Fruit fly (Drosophila melanogaster): Measurements from ENCODE around the gene CG9733.

DNA sequence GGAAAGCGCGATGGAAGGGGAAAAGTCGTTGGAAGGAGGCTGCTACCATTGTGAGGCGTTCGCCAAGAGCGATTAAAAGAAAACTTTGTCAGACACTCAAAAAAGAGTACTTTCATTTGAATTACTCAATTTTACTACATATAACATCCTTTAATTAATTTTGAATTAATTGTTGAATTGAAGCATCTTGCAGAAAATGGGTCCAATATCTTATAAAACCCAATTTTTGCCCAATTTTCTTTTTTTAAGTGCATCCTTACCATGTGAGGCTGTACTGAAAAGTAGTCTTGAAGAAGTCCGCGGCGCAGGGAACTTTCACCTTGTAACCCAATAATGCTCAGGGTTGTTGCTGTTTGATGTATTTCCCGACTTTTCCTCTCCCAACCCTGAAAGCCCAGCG is 11.2 kb downstream of the CG9733 start:
- TF ChIP-seq CTCF (optimal IDR thresholded peaks at IDR 0.05), result no peak
- no peak for TF ChIP-seq CG8478 (optimal IDR thresholded peaks at IDR 0.05)
